Fruit fly (Drosophila melanogaster) whole organism, embryonic: ENCODE results near the gene CG11920.

Source experiments
- Atf3 ChIP-seq: fragments of 200-800 bp; sonication (Bioruptor generic); optimal IDR thresholded peaks from 3 replicates; lab custom pipeline; 2016; ENCODE audit warnings: missing biosample characterization, missing genetic modification characterization
- CG16863 ChIP-seq: fragments of 200-800 bp; sonication (Bioruptor generic); optimal IDR thresholded peaks from 3 replicates; lab custom pipeline; 2016; ENCODE audit warnings: missing biosample characterization, missing genetic modification characterization
- CG8359 ChIP-seq: fragments of 200-800 bp; sonication (Bioruptor generic); optimal IDR thresholded peaks from 2 replicates; lab custom pipeline; 2017; ENCODE audit warnings: missing biosample characterization, mild to moderate bottlenecking, missing genetic modification characterization, borderline replicate concordance
- Chrac-16 ChIP-seq: fragments of 200-800 bp; sonication (Bioruptor generic); optimal IDR thresholded peaks from 3 replicates; lab custom pipeline; 2016; ENCODE audit warnings: missing biosample characterization, missing genetic modification characterization
- H15 ChIP-seq: fragments of 200-800 bp; sonication (Bioruptor generic); IDR thresholded peaks from 3 replicates; pipeline ENCODE4 v1.3.6; 2022; ENCODE audit warnings: missing biosample characterization, missing genetic modification characterization
- HLH3B ChIP-seq: fragments of 200-800 bp; sonication (Bioruptor generic); IDR thresholded peaks from 2 replicates; pipeline ENCODE4 v1.3.6; 2022; ENCODE audit warnings: missing biosample characterization, missing genetic modification characterization
- Hr78 ChIP-seq, 2 experiments: fragments of 200-800 bp in 1 of 2; fragments of >200 bp in 1 of 2; sonication (Bioruptor generic) in 1 of 2; optimal IDR thresholded peaks; 2 replicates each; lab custom pipeline; 2017 to 2019; ENCODE audit warnings: missing biosample characterization in 2 of 2, missing genetic modification characterization in 2 of 2, mild to moderate bottlenecking in 1 of 2, moderate library complexity in 1 of 2
- chif ChIP-seq, 2 experiments: fragments of 200-800 bp; sonication (Bioruptor generic); optimal IDR thresholded peaks; 3 replicates each; lab custom pipeline; 2016; ENCODE audit warnings: missing biosample characterization in 2 of 2, missing genetic modification characterization in 2 of 2

dm6 chr3R:25050649-25051048, 24.0 kb upstream of the CG11920 start:
- TF ChIP-seq CG16863 (no peak), Atf3 (GFP tag; lab: Kevin White, UChicago) (no peak), Chrac-16 (no peak), HLH3B (no peak), chif (GFP tag; optimal IDR thresholded peaks at IDR 0.05; lab: Kevin White, UChicago) (no peak), H15 (GFP tag; lab: Robert Waterston, UW) (no peak), CG8359 (GFP tag; lab: Kevin White, UChicago) (no peak), Hr78 (GFP tag; optimal IDR thresholded peaks at IDR 0.05; lab: Kevin White, UChicago) (no peak)
